Fruit fly (Drosophila melanogaster): ENCODE results near the gene CG7079.

DNA sequence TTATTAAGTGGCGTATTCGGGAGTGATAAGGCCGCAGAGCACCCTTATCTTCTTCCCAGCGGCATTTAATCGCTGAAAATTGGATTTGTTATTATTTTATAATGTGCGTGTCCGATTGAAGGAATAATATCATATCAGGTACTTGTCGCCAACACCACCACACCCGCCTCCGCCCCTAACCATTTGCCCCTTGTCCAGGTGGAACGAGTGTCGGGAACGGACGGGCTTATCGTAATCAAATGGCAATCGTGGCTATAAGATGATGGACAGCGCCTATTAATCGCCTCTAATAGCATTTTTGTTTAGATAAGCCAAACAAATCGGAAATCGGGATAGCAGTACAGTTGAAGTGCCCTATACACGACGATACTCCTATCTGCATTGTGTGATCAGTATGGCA, 29.6 kb upstream of the CG7079 start:
- no peak for TF ChIP-seq Myc (optimal IDR thresholded peaks at IDR 0.05)
- TF ChIP-seq Hr78 (GFP tag; optimal IDR thresholded peaks at IDR 0.05), result no peak
- no peak for TF ChIP-seq dl (GFP tag; optimal IDR thresholded peaks at IDR 0.05; ENCODE audit: insufficient read depth in 1 of 2, partially characterized antibody in 2 of 2)
- peak; percentile 34 for TF ChIP-seq h (GFP tag; optimal IDR thresholded peaks at IDR 0.05)
- no peak for TF ChIP-seq HLH106 (tag; optimal IDR thresholded peaks at IDR 0.05)
- TF ChIP-seq jim (GFP tag; optimal IDR thresholded peaks at IDR 0.05), result no peak
- TF ChIP-seq OdsH (GFP tag; optimal IDR thresholded peaks at IDR 0.05), result no peak
- TF ChIP-seq rgr (GFP tag; optimal IDR thresholded peaks at IDR 0.05), result no peak
- TF ChIP-seq dmrt93B (GFP tag; optimal IDR thresholded peaks at IDR 0.05), result no peak
